Fruit fly (Drosophila melanogaster) whole organism, wandering third instar larva: ENCODE results near the gene dpp.

Source experiments
- CrebA ChIP-seq: fragments of 200-800 bp; sonication (Bioruptor generic); optimal IDR thresholded peaks from 2 replicates; lab custom pipeline; 2016; ENCODE audit warnings: missing biosample characterization, mild to moderate bottlenecking, missing genetic modification characterization, borderline replicate concordance
- Hr83 ChIP-seq: fragments of 200-300 bp; sonication (Bioruptor generic); optimal IDR thresholded peaks from 2 replicates; lab custom pipeline; 2016; ENCODE audit warnings: missing biosample characterization, mild to moderate bottlenecking, missing genetic modification characterization, moderate library complexity; ENCODE audit not compliant: poor library complexity, severe bottlenecking
- Myc ChIP-seq: fragments of >200 bp; optimal IDR thresholded peaks from 2 replicates; lab custom pipeline; 2017
- N ChIP-seq: fragments of >200 bp; optimal IDR thresholded peaks from 2 replicates; lab custom pipeline; 2018; ENCODE audit warnings: missing biosample characterization, missing external identifiers, missing genetic modification characterization
- Vsx2 ChIP-seq: fragments of 200-300, 225-300 bp; sonication (Bioruptor generic); optimal IDR thresholded peaks from 2 replicates; lab custom pipeline; 2018; ENCODE audit warnings: missing biosample characterization, missing genetic modification characterization; ENCODE audit not compliant: partially characterized antibody
- br ChIP-seq: fragments of 200-800 bp; sonication (Bioruptor generic); optimal IDR thresholded peaks from 2 replicates; lab custom pipeline; 2016; ENCODE audit warnings: missing biosample characterization, missing genetic modification characterization
- usp ChIP-seq: fragments of >200 bp; optimal IDR thresholded peaks from 2 replicates; lab custom pipeline; 2017; ENCODE audit warnings: missing biosample characterization, missing genetic modification characterization

- TF ChIP-seq N (no peak), Myc (no peak), CrebA (GFP tag; lab: Kevin White, UChicago) (no peak), br (no peak), usp (GFP tag; lab: Kevin White, UChicago) (no peak), Vsx2 (no peak), Hr83 (GFP tag; lab: Kevin White, UChicago) (no peak)
Observed at dm6 chr2L:2494515-2495098, 66.4 kb downstream of the dpp start.
